Worm (Caenorhabditis elegans) whole organism, L3 larva: Measurements from ENCODE around the gene rig-4.
"Not testable (repeated sequence)": the region's sequence is repeated elsewhere in the genome, so short reads cannot be mapped to it uniquely, and the experiment has no call there.

Source experiments
- lin-15B ChIP-seq: fragments of 150-350 bp; optimal IDR thresholded peaks from 2 replicates; lab custom pipeline; 2014; ENCODE audit warnings: missing biosample characterization, missing genetic modification characterization
- nhr-11 ChIP-seq: fragments of 150-350 bp; optimal IDR thresholded peaks from 2 replicates; lab custom pipeline; 2014; ENCODE audit warnings: missing biosample characterization, missing genetic modification characterization

DNA sequence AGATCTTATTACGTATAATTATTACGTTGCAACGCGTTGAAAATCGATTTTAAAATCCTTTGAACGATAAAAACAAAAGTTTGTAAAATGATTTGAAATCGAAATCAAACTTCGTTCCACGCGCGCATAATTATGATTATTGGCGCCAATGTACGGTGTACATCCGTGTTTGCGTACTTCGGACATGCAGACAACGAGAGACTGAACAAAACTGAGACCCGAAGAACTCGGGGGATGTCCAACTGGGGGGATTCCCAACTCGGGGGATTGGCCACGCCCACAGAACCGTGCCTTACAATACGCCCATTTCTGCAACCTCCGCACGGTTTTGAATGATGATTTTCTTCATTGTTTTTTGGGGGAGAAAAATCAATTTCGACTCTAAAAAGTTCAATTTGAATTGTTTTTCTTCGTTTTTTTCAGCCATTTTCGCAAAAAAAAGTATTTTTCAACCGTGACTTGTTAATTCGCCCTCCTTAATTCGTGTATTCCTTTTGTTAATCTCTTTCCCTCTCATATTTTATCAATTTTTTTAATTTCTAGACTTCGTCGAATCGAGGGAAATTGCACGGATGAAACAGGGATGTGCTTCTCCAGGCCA is 56.9 kb downstream of the rig-4 start, which contains the start of gene F20D12.12:
- not testable (repeated sequence) for TF ChIP-seq nhr-11
- TF ChIP-seq lin-15B = peak; percentile 69
